Worm (Caenorhabditis elegans) whole organism, L1 larva: Measurements from ENCODE around the gene nhr-216.

Experiments used
- ceh-8 ChIP-seq: fragments of 200-800 bp; sonication (Bioruptor generic); optimal IDR thresholded peaks from 2 replicates; lab custom pipeline; 2018; ENCODE audit warnings: mild to moderate bottlenecking, missing genetic modification characterization, moderate library complexity, missing compliant biosample characterization
- ceh-82 ChIP-seq, 3 experiments: fragments of 150-350 bp in 1 of 3; sonication (generic microtip) in 2 of 3; optimal IDR thresholded peaks; 2 replicates each; lab custom pipeline; 2014 to 2017; ENCODE audit warnings: missing biosample characterization in 3 of 3, missing genetic modification characterization in 3 of 3
- elt-3 ChIP-seq, 6 experiments: fragments of 150-350 bp in 1 of 6; sonication (generic microtip); optimal IDR thresholded peaks; 2 replicates each; lab custom pipeline; 2017 to 2018; ENCODE audit warnings: missing biosample characterization in 6 of 6, missing genetic modification characterization in 6 of 6, inconsistent platforms in 1 of 6
- irx-1 ChIP-seq: sonication (generic microtip); optimal IDR thresholded peaks from 2 replicates; lab custom pipeline; 2016; ENCODE audit warnings: missing genetic modification characterization, missing compliant biosample characterization
- nhr-12 ChIP-seq: sonication (generic microtip); optimal IDR thresholded peaks from 2 replicates; lab custom pipeline; 2017; ENCODE audit warnings: missing biosample characterization, missing genetic modification characterization
- nhr-77 ChIP-seq: fragments of 150-350 bp; optimal IDR thresholded peaks from 2 replicates; lab custom pipeline; 2014; ENCODE audit warnings: missing biosample characterization, missing genetic modification characterization
- unc-62 ChIP-seq: fragments of 150-350 bp; optimal IDR thresholded peaks from 2 replicates; lab custom pipeline; 2014; ENCODE audit warnings: missing biosample characterization, missing genetic modification reagents, missing genetic modification characterization
- vab-15 ChIP-seq: sonication (generic microtip); optimal IDR thresholded peaks from 2 replicates; lab custom pipeline; 2017; ENCODE audit warnings: missing genotype, mild to moderate bottlenecking, missing genetic modification characterization, missing compliant biosample characterization
- zag-1 ChIP-seq: fragments of 150-350 bp; optimal IDR thresholded peaks from 2 replicates; lab custom pipeline; 2014; ENCODE audit warnings: missing biosample characterization, missing genetic modification characterization

- TF ChIP-seq ceh-8 (GFP tag; lab: Kevin White, UChicago) (no peak), unc-62 (GFP tag; lab: Kevin White, UChicago) (no peak), irx-1 (tag; lab: Kevin White, UChicago) (no peak), zag-1 (no peak), nhr-12 (no peak), ceh-82 (tag; optimal IDR thresholded peaks at IDR 0.05; lab: Kevin White, UChicago) (no peak), elt-3 (tag; optimal IDR thresholded peaks at IDR 0.05; lab: Kevin White, UChicago) (no peak), nhr-77 (tag; lab: Kevin White, UChicago) (no peak), vab-15 (tag; lab: Kevin White, UChicago) (no peak)
Measured at ce11 chrV:5322815-5323214, 35.9 kb downstream of the nhr-216 start.
